Worm (Caenorhabditis elegans) whole organism, young adult: ENCODE data around the gene C17B7.9.

Experiments used
- attf-6 ChIP-seq: fragments of 200-800 bp; sonication (Bioruptor generic); IDR thresholded peaks from 2 replicates; pipeline ENCODE4 v1.3.6; 2022; ENCODE audit warnings: missing genetic modification reagents, missing genetic modification characterization, missing compliant biosample characterization
- ets-4 ChIP-seq: fragments of 200-800 bp; sonication (Bioruptor generic); optimal IDR thresholded peaks from 2 replicates; lab custom pipeline; 2018; ENCODE audit warnings: mild to moderate bottlenecking, missing genetic modification characterization, missing compliant biosample characterization
- nhr-90 ChIP-seq: sonication (generic microtip); optimal IDR thresholded peaks from 2 replicates; lab custom pipeline; 2016; ENCODE audit warnings: missing genotype, mild to moderate bottlenecking, missing genetic modification characterization, missing compliant biosample characterization

DNA sequence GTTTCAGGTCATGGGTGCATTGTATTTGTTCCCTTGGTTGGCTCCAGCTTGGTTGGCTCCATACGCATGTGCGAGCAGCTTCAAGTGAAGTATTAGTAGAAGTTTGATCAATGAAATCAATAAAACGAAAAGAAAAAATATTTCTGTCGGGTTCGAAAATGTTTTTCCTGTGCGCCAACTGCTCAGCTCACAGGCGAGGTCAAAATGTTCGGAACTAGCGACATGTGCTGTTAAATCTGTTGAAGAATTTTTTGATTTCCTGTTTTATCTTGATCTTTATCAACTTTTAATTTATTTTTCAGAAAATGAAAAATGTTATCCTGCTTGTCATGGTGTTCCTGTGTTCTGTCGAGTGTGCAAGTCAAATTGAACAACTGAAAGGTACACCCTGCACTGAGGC, 50.4 kb downstream of the C17B7.9 start, which contains the start of gene T28A11.25:
- TF ChIP-seq attf-6 (GFP tag; lab: Robert Waterston, UW) (no peak), nhr-90 (tag; lab: Kevin White, UChicago) (no peak), ets-4 (GFP tag; lab: Kevin White, UChicago) (no peak)
